Worm (Caenorhabditis elegans) whole organism, L4 larva: ENCODE results near the gene aex-3.

Experiments used
- F44E2.7 ChIP-seq: fragments of 200-800 bp; sonication (Bioruptor generic); IDR thresholded peaks from 2 replicates; pipeline ENCODE4 v2.1.2; 2022; ENCODE audit warnings: missing genetic modification characterization, missing compliant biosample characterization
- F49E8.2 ChIP-seq: sonication (generic microtip); optimal IDR thresholded peaks from 2 replicates; lab custom pipeline; 2016; ENCODE audit warnings: missing compliant biosample characterization, mild to moderate bottlenecking, missing genetic modification characterization, borderline replicate concordance
- T26A8.4 ChIP-seq: fragments of 200-800 bp; sonication (Bioruptor generic); IDR thresholded peaks from 2 replicates; pipeline ENCODE4 v1.3.6; 2022; ENCODE audit warnings: missing genetic modification characterization, missing compliant biosample characterization
- Y48G9A.11 ChIP-seq: fragments of 200-800 bp; sonication (Bioruptor generic); IDR thresholded peaks from 2 replicates; pipeline ENCODE4 v1.3.6; 2022; ENCODE audit warnings: missing genetic modification reagents, missing genetic modification characterization, missing compliant biosample characterization
- Y5F2A.4 ChIP-seq: fragments of 200-800 bp; sonication (Bioruptor generic); optimal IDR thresholded peaks from 2 replicates; lab custom pipeline; 2018; ENCODE audit warnings: mild to moderate bottlenecking, missing genetic modification characterization, missing compliant biosample characterization
- Y75B8A.6 ChIP-seq: fragments of 200-800 bp; sonication (Bioruptor generic); IDR thresholded peaks from 2 replicates; pipeline ENCODE4 v1.3.6; 2022; ENCODE audit warnings: missing genetic modification reagents, missing genetic modification characterization, missing compliant biosample characterization
- aha-1 ChIP-seq: fragments of 150-350 bp; peaks from one replicate; lab custom pipeline; 2014; ENCODE audit warnings: missing biosample characterization, missing genetic modification characterization
- attf-4 ChIP-seq: sonication (generic microtip); optimal IDR thresholded peaks from 3 replicates; lab custom pipeline; 2017; ENCODE audit warnings: missing biosample characterization, missing genetic modification characterization
- ceh-44 ChIP-seq: fragments of 200-800 bp; sonication (Bioruptor generic); IDR thresholded peaks from 2 replicates; pipeline ENCODE4 v1.3.6; 2022; ENCODE audit warnings: missing genetic modification reagents, missing genetic modification characterization, missing compliant biosample characterization
- ceh-82 ChIP-seq: sonication (generic microtip); optimal IDR thresholded peaks from 2 replicates; lab custom pipeline; 2017; ENCODE audit warnings: missing biosample characterization, missing genetic modification characterization
- daf-12 ChIP-seq: fragments of 150-350 bp; optimal IDR thresholded peaks from 2 replicates; lab custom pipeline; 2014; ENCODE audit warnings: missing biosample characterization, missing genetic modification reagents, missing genetic modification characterization
- daf-16 ChIP-seq, 3 experiments: sonication (generic microtip); optimal IDR thresholded peaks; 2 replicates each; lab custom pipeline; 2016 to 2017; ENCODE audit warnings: missing genetic modification characterization in 3 of 3, missing genetic modification reagents in 3 of 3, mild to moderate bottlenecking in 2 of 3, missing compliant biosample characterization in 2 of 3, missing biosample characterization in 1 of 3, moderate library complexity in 1 of 3
- daf-8 ChIP-seq: fragments of 200-800 bp; sonication (Bioruptor generic); IDR thresholded peaks from 2 replicates; pipeline ENCODE4 v1.3.6; 2022; ENCODE audit warnings: missing genetic modification characterization, missing compliant biosample characterization
- dmd-6 ChIP-seq: fragments of 200-800 bp; sonication (Bioruptor generic); IDR thresholded peaks from 2 replicates; pipeline ENCODE4 v1.3.6; 2022; ENCODE audit warnings: missing genetic modification reagents, missing genetic modification characterization, missing compliant biosample characterization
- dmd-9 ChIP-seq: fragments of 200-800 bp; sonication (Bioruptor generic); IDR thresholded peaks from 2 replicates; pipeline ENCODE4 v1.3.6; 2022; ENCODE audit warnings: missing genetic modification reagents, missing genetic modification characterization, missing compliant biosample characterization
- egl-27 ChIP-seq: sonication (generic microtip); optimal IDR thresholded peaks from 3 replicates; lab custom pipeline; 2017; ENCODE audit warnings: missing biosample characterization, missing genetic modification reagents, missing genetic modification characterization
- hif-1 ChIP-seq, 2 experiments: sonication (generic microtip); optimal IDR thresholded peaks; 2 replicates each; lab custom pipeline; 2016 to 2017; ENCODE audit warnings: missing compliant biosample characterization in 2 of 2, missing genetic modification characterization in 2 of 2, missing genetic modification reagents in 2 of 2, missing genotype in 2 of 2, mild to moderate bottlenecking in 1 of 2
- hlh-11 ChIP-seq: fragments of 200-800 bp; sonication (Bioruptor generic); optimal IDR thresholded peaks from 2 replicates; lab custom pipeline; 2018; ENCODE audit warnings: mild to moderate bottlenecking, missing genetic modification characterization, missing compliant biosample characterization
- hlh-30 ChIP-seq: sonication (generic microtip); optimal IDR thresholded peaks from 2 replicates; lab custom pipeline; 2017; ENCODE audit warnings: antibody characterized with exemption, mild to moderate bottlenecking, missing genetic modification characterization, missing compliant biosample characterization; ENCODE audit not compliant: insufficient read depth
- lin-13 ChIP-seq: fragments of 150-350 bp; optimal IDR thresholded peaks from 2 replicates; lab custom pipeline; 2014; ENCODE audit warnings: missing biosample characterization, missing genetic modification reagents, missing genetic modification characterization
- lin-39 ChIP-seq: fragments of 150-350 bp; optimal IDR thresholded peaks from 2 replicates; lab custom pipeline; 2014; ENCODE audit warnings: missing biosample characterization, missing genetic modification reagents, missing genetic modification characterization
- lir-3 ChIP-seq: sonication (generic microtip); optimal IDR thresholded peaks from 2 replicates; lab custom pipeline; 2016; ENCODE audit warnings: mild to moderate bottlenecking, missing genetic modification characterization, missing compliant biosample characterization
- madf-5 ChIP-seq, 2 experiments: fragments of 200-800 bp; sonication (Bioruptor generic); IDR thresholded peaks; 2 replicates each; pipeline ENCODE4 v1.3.6; 2022; ENCODE audit warnings: missing compliant biosample characterization in 2 of 2, missing genetic modification characterization in 2 of 2
- mdl-1 ChIP-seq, 2 experiments: fragments of 150-350 bp in 1 of 2; sonication (generic microtip) in 1 of 2; optimal IDR thresholded peaks; 2 replicates each; lab custom pipeline; 2014 to 2017; ENCODE audit warnings: missing biosample characterization in 2 of 2, missing genetic modification characterization in 2 of 2
- mxl-2 ChIP-seq: fragments of 200-800 bp; sonication (Bioruptor generic); conservative IDR thresholded peaks from 2 replicates; pipeline ENCODE4 v1.3.6; 2022; ENCODE audit warnings: missing genetic modification reagents, missing genetic modification characterization, missing compliant biosample characterization
- mxl-3 ChIP-seq: fragments of 200-800 bp; sonication (Bioruptor generic); optimal IDR thresholded peaks from 2 replicates; lab custom pipeline; 2018; ENCODE audit warnings: mild to moderate bottlenecking, missing genetic modification characterization, missing compliant biosample characterization
- nhr-10 ChIP-seq: fragments of 150-350 bp; optimal IDR thresholded peaks from 2 replicates; lab custom pipeline; 2014; ENCODE audit warnings: missing biosample characterization, missing genetic modification characterization
- nhr-102 ChIP-seq: sonication (generic microtip); optimal IDR thresholded peaks from 2 replicates; lab custom pipeline; 2016; ENCODE audit warnings: mild to moderate bottlenecking, missing genetic modification characterization, moderate library complexity, missing compliant biosample characterization
- nhr-11 ChIP-seq: fragments of 150-350 bp; optimal IDR thresholded peaks from 2 replicates; lab custom pipeline; 2014; ENCODE audit warnings: missing biosample characterization, missing genetic modification characterization
- nhr-111 ChIP-seq: fragments of 200-800 bp; sonication (Bioruptor generic); optimal IDR thresholded peaks from 2 replicates; lab custom pipeline; 2018; ENCODE audit warnings: mild to moderate bottlenecking, missing genetic modification characterization, missing compliant biosample characterization
- nhr-237 ChIP-seq: sonication (generic microtip); optimal IDR thresholded peaks from 2 replicates; lab custom pipeline; 2017; ENCODE audit warnings: missing biosample characterization, missing genetic modification characterization
- nhr-25 ChIP-seq: sonication (generic microtip); optimal IDR thresholded peaks from 2 replicates; lab custom pipeline; 2017; ENCODE audit warnings: missing genetic modification characterization, mild to moderate bottlenecking, missing compliant biosample characterization, antibody characterized with exemption, moderate library complexity, borderline replicate concordance; ENCODE audit not compliant: insufficient read depth
- nhr-41 ChIP-seq: fragments of 200-800 bp; sonication (Bioruptor generic); IDR thresholded peaks from 2 replicates; pipeline ENCODE4 v1.3.6; 2022; ENCODE audit warnings: missing genetic modification reagents, missing genetic modification characterization, missing compliant biosample characterization
- nhr-48 ChIP-seq: sonication (generic microtip); optimal IDR thresholded peaks from 2 replicates; lab custom pipeline; 2016; ENCODE audit warnings: mild to moderate bottlenecking, missing genetic modification characterization, missing compliant biosample characterization
- nhr-6 ChIP-seq: fragments of 150-350 bp; optimal IDR thresholded peaks from 2 replicates; lab custom pipeline; 2014; ENCODE audit warnings: missing biosample characterization, missing genetic modification characterization
- pha-4 ChIP-seq, 2 experiments: fragments of 150-350 bp in 1 of 2; fragments of 200-800 bp in 1 of 2; sonication (Bioruptor generic) in 1 of 2; IDR thresholded peaks in 1 of 2; optimal IDR thresholded peaks in 1 of 2; 2 replicates each; pipeline versions ENCODE4 v1.3.6 to Lab custom; 2014 to 2022; ENCODE audit warnings: missing genetic modification characterization in 2 of 2, missing genetic modification reagents in 2 of 2, missing biosample characterization in 1 of 2, missing compliant biosample characterization in 1 of 2
- php-3 ChIP-seq: fragments of 200-800 bp; sonication (Bioruptor generic); IDR thresholded peaks from 2 replicates; pipeline ENCODE4 v1.3.6; 2022; ENCODE audit warnings: missing genetic modification reagents, missing genetic modification characterization, missing compliant biosample characterization
- sdz-12 ChIP-seq: fragments of 200-800 bp; sonication (Bioruptor generic); optimal IDR thresholded peaks from 2 replicates; lab custom pipeline; 2018; ENCODE audit warnings: mild to moderate bottlenecking, missing genetic modification characterization, missing compliant biosample characterization
- set-16 ChIP-seq: fragments of 200-800 bp; sonication (Bioruptor generic); IDR thresholded peaks from 2 replicates; pipeline ENCODE4 v1.3.6; 2022; ENCODE audit warnings: missing genetic modification reagents, missing genetic modification characterization, missing compliant biosample characterization
- skn-1 ChIP-seq: fragments of 150-350 bp; optimal IDR thresholded peaks from 2 replicates; lab custom pipeline; 2014; ENCODE audit warnings: missing biosample characterization, missing genetic modification characterization
- spr-3 ChIP-seq: fragments of 200-800 bp; sonication (Bioruptor generic); optimal IDR thresholded peaks from 2 replicates; lab custom pipeline; 2018; ENCODE audit warnings: mild to moderate bottlenecking, missing genetic modification characterization, missing compliant biosample characterization
- tag-97 ChIP-seq: fragments of 200-800 bp; sonication (Bioruptor generic); IDR thresholded peaks from 2 replicates; pipeline ENCODE4 v1.3.6; 2022; ENCODE audit warnings: missing genetic modification characterization, missing compliant biosample characterization
- unc-62 ChIP-seq, 3 experiments: fragments of 150-350 bp in 1 of 3; sonication (generic microtip); optimal IDR thresholded peaks in 2 of 3; peaks in 1 of 3; 1 replicate in 1 of 3; 2 replicates in 2 of 3; lab custom pipeline; 2014 to 2017; ENCODE audit warnings: missing biosample characterization in 3 of 3, missing genetic modification characterization in 3 of 3, missing genetic modification reagents in 3 of 3, missing genotype in 1 of 3
- vab-7 ChIP-seq: fragments of 200-800 bp; sonication (Bioruptor generic); IDR thresholded peaks from 2 replicates; pipeline ENCODE4 v1.3.6; 2022; ENCODE audit warnings: missing genetic modification reagents, missing genetic modification characterization, missing compliant biosample characterization
- zfp-3 ChIP-seq: fragments of 200-800 bp; sonication (Bioruptor generic); conservative IDR thresholded peaks from 2 replicates; pipeline ENCODE4 v1.3.6; 2022; ENCODE audit warnings: missing genetic modification reagents, missing genetic modification characterization, missing compliant biosample characterization
- zip-2 ChIP-seq: fragments of 150-350 bp; optimal IDR thresholded peaks from 2 replicates; lab custom pipeline; 2014; ENCODE audit warnings: missing biosample characterization, missing genetic modification characterization
- ztf-11 ChIP-seq: fragments of 150-350 bp; optimal IDR thresholded peaks from 2 replicates; lab custom pipeline; 2014; ENCODE audit warnings: missing biosample characterization, missing genetic modification characterization

Gene aex-3

ce11 chrX:769550-769949 is 10.0 kb upstream of the aex-3 start:
- TF ChIP-seq T26A8.4 (GFP tag; lab: Robert Waterston, UW), result no peak
- peak in 1 of 2 experiments; percentile 47 for TF ChIP-seq unc-62 (GFP tag; optimal IDR thresholded peaks at IDR 0.05 in 1 of 2; lab: Kevin White, UChicago)
- no peak for TF ChIP-seq unc-62 (tag; optimal IDR thresholded peaks at IDR 0.05; lab: Kevin White, UChicago)
- no peak for TF ChIP-seq sdz-12 (GFP tag; lab: Kevin White, UChicago)
- no peak for TF ChIP-seq mxl-2
- peak; percentile 95 for TF ChIP-seq aha-1 (tag; lab: Kevin White, UChicago)
- no peak for TF ChIP-seq dmd-9 (GFP tag; lab: Robert Waterston, UW)

- TF ChIP-seq pha-4 (GFP tag; IDR thresholded peaks at IDR 0.05; lab: Robert Waterston, UW), result peak; percentile 82
- TF ChIP-seq pha-4 (tag; optimal IDR thresholded peaks at IDR 0.05; lab: Kevin White, UChicago), result no peak
- TF ChIP-seq nhr-10 (tag; lab: Kevin White, UChicago), result peak; percentile 56
- TF ChIP-seq mxl-3 (GFP tag; lab: Kevin White, UChicago), result peak; percentile 99
- peak; percentile 94 for TF ChIP-seq nhr-11 (tag; lab: Kevin White, UChicago)
- peak; percentile 79 for TF ChIP-seq spr-3
- no peak for TF ChIP-seq tag-97 (GFP tag; lab: Robert Waterston, UW)
- TF ChIP-seq F49E8.2, result no peak
- peak; percentile 96 for TF ChIP-seq dmd-6
- peak; percentile 45 to 90 for TF ChIP-seq mdl-1 (tag; optimal IDR thresholded peaks at IDR 0.05; lab: Kevin White, UChicago)
- no peak for TF ChIP-seq sdz-12 (GFP tag; lab: Kevin White, UChicago)
- peak; percentile 90 for TF ChIP-seq hlh-30
- TF ChIP-seq F44E2.7 (GFP tag; lab: Robert Waterston, UW), result no peak
- TF ChIP-seq Y75B8A.6 (GFP tag; lab: Robert Waterston, UW), result peak; percentile 65; the same call in 1 of the 2 replicates
- TF ChIP-seq ceh-82, result no peak
- no peak for TF ChIP-seq nhr-237 (tag; lab: Kevin White, UChicago)
- no peak for TF ChIP-seq ceh-44 (GFP tag; lab: Robert Waterston, UW)
- TF ChIP-seq madf-5 (GFP tag; IDR thresholded peaks at IDR 0.05; lab: Robert Waterston, UW), result 0 out of 4 replicates have a peak, but pooled peaks of 1 of the 2 experiments have one; percentile 41
- no peak for TF ChIP-seq lin-39
- TF ChIP-seq nhr-102 (tag; lab: Kevin White, UChicago), result peak; percentile 94
- TF ChIP-seq attf-4 (tag; lab: Kevin White, UChicago), result no peak
- peak; percentile 92 for TF ChIP-seq nhr-41 (GFP tag; lab: Robert Waterston, UW)
- TF ChIP-seq Y5F2A.4 (GFP tag; lab: Kevin White, UChicago), result no peak
- peak; percentile 92 for TF ChIP-seq lin-13
- TF ChIP-seq ztf-11 (tag; lab: Kevin White, UChicago), result no peak
- TF ChIP-seq php-3 (GFP tag; lab: Robert Waterston, UW), result peak; percentile 86
- peak; percentile 50 for TF ChIP-seq lir-3
- peak; percentile 97 for TF ChIP-seq nhr-25 (tag; lab: Kevin White, UChicago)
- no peak for TF ChIP-seq skn-1
- peak; percentile 98 for TF ChIP-seq hlh-11 (tag; lab: Kevin White, UChicago)
- peak; percentile 96 for TF ChIP-seq nhr-6 (tag; lab: Kevin White, UChicago)
- TF ChIP-seq daf-12 (tag; lab: Kevin White, UChicago), result no peak
- no peak for TF ChIP-seq daf-8 (GFP tag; lab: Robert Waterston, UW)
- TF ChIP-seq nhr-111 (GFP tag; lab: Kevin White, UChicago), result no peak
- peak; percentile 78 for TF ChIP-seq nhr-48 (tag; lab: Kevin White, UChicago)
- peak; percentile 24 for TF ChIP-seq zip-2
- TF ChIP-seq vab-7, result peak; percentile 59; the same call in 1 of the 2 replicates
- TF ChIP-seq zfp-3 (GFP tag; lab: Robert Waterston, UW), result peak; percentile 86
- TF ChIP-seq hif-1 (tag; optimal IDR thresholded peaks at IDR 0.05; lab: Kevin White, UChicago), result peak; percentile 69 to 93
- peak; percentile 80 for TF ChIP-seq set-16 (GFP tag; lab: Robert Waterston, UW)
- TF ChIP-seq daf-16 (GFP tag; optimal IDR thresholded peaks at IDR 0.05; lab: Kevin White, UChicago), result peak; percentile 80 to 88
- TF ChIP-seq daf-16 (tag; optimal IDR thresholded peaks at IDR 0.05; lab: Kevin White, UChicago), result peak; percentile 68
- TF ChIP-seq Y48G9A.11, result no peak
- no peak for TF ChIP-seq egl-27 (tag; lab: Kevin White, UChicago)
Measured at ce11 chrX:768061-768646, 8.6 kb upstream of the aex-3 start, which contains the start of the genes trap-2 and ile-2. TSS of gene trap-2 (minus strand) at chrX:768069. TSS of gene ile-2 (plus strand) at chrX:768596.
